Worm (Caenorhabditis elegans) whole organism, L2 larva: ENCODE measurements around the gene Y54G2A.37.

Source experiments
- C34F6.9 ChIP-seq: fragments of 150-350 bp; optimal IDR thresholded peaks from 2 replicates; lab custom pipeline; 2014; ENCODE audit warnings: missing biosample characterization, missing genetic modification characterization
- F13H6.1 ChIP-seq: sonication (generic microtip); optimal IDR thresholded peaks from 2 replicates; lab custom pipeline; 2016; ENCODE audit warnings: missing genetic modification characterization, missing compliant biosample characterization
- R02D3.7 ChIP-seq: fragments of 150-350 bp; optimal IDR thresholded peaks from 2 replicates; lab custom pipeline; 2014; ENCODE audit warnings: missing biosample characterization, missing genetic modification characterization
- blmp-1 ChIP-seq: sonication (generic microtip); optimal IDR thresholded peaks from 2 replicates; lab custom pipeline; 2017; ENCODE audit warnings: missing genetic modification characterization, mild to moderate bottlenecking, missing compliant biosample characterization, antibody characterized with exemption, moderate library complexity; ENCODE audit not compliant: insufficient read depth
- ceh-16 ChIP-seq: fragments of 150-350 bp; optimal IDR thresholded peaks from 2 replicates; lab custom pipeline; 2014; ENCODE audit warnings: missing biosample characterization, missing genetic modification characterization
- ceh-82 ChIP-seq: fragments of 150-350 bp; optimal IDR thresholded peaks from 2 replicates; lab custom pipeline; 2014; ENCODE audit warnings: missing biosample characterization, missing genetic modification characterization
- crh-2 ChIP-seq: sonication (generic microtip); optimal IDR thresholded peaks from 2 replicates; lab custom pipeline; 2017; ENCODE audit warnings: missing biosample characterization, missing genetic modification characterization
- dmd-4 ChIP-seq: sonication (generic microtip); optimal IDR thresholded peaks from 2 replicates; lab custom pipeline; 2017; ENCODE audit warnings: missing biosample characterization, missing genetic modification characterization
- egl-27 ChIP-seq: sonication (generic microtip); optimal IDR thresholded peaks from 3 replicates; lab custom pipeline; 2017; ENCODE audit warnings: missing biosample characterization, missing genetic modification reagents, missing genetic modification characterization
- elt-1 ChIP-seq: fragments of 150-350 bp; optimal IDR thresholded peaks from 2 replicates; lab custom pipeline; 2014; ENCODE audit warnings: missing biosample characterization, missing genetic modification characterization
- elt-3 ChIP-seq: sonication (generic microtip); optimal IDR thresholded peaks from 2 replicates; lab custom pipeline; 2017; ENCODE audit warnings: missing biosample characterization, missing genetic modification characterization
- fos-1 ChIP-seq: fragments of 150-350 bp; optimal IDR thresholded peaks from 2 replicates; lab custom pipeline; 2014; ENCODE audit warnings: missing biosample characterization, missing genetic modification characterization
- lin-11 ChIP-seq: fragments of 150-350 bp; sonication (generic microtip); optimal IDR thresholded peaks from 2 replicates; lab custom pipeline; 2014; ENCODE audit warnings: missing biosample characterization, missing genetic modification characterization, inconsistent platforms, mixed read lengths
- lin-39 ChIP-seq: fragments of 150-350 bp; optimal IDR thresholded peaks from 2 replicates; lab custom pipeline; 2014; ENCODE audit warnings: missing biosample characterization, missing genetic modification reagents, missing genetic modification characterization
- lsy-2 ChIP-seq, 2 experiments: fragments of 150-350 bp in 1 of 2; sonication (generic microtip) in 1 of 2; optimal IDR thresholded peaks; 2 replicates each; lab custom pipeline; 2014 to 2017; ENCODE audit warnings: missing biosample characterization in 2 of 2, missing genetic modification characterization in 2 of 2
- mab-5 ChIP-seq: fragments of 150-350 bp; optimal IDR thresholded peaks from 2 replicates; lab custom pipeline; 2014; ENCODE audit warnings: missing biosample characterization, missing genetic modification characterization
- mbf-1 ChIP-seq: sonication (generic microtip); optimal IDR thresholded peaks from 2 replicates; lab custom pipeline; 2017; ENCODE audit warnings: missing biosample characterization, missing genetic modification characterization
- mdl-1 ChIP-seq, 2 experiments: fragments of 150-350 bp in 1 of 2; sonication (generic microtip) in 1 of 2; optimal IDR thresholded peaks; 2 replicates each; lab custom pipeline; 2017; ENCODE audit warnings: missing biosample characterization in 2 of 2, missing genetic modification characterization in 2 of 2
- nhr-10 ChIP-seq: sonication (generic microtip); optimal IDR thresholded peaks from 2 replicates; lab custom pipeline; 2017; ENCODE audit warnings: missing biosample characterization, missing genetic modification characterization
- nhr-11 ChIP-seq: fragments of 150-350 bp; optimal IDR thresholded peaks from 2 replicates; lab custom pipeline; 2014; ENCODE audit warnings: missing biosample characterization, missing genetic modification characterization
- nhr-129 ChIP-seq: fragments of 150-350 bp; optimal IDR thresholded peaks from 2 replicates; lab custom pipeline; 2014; ENCODE audit warnings: missing biosample characterization, missing genetic modification characterization
- nhr-21 ChIP-seq: fragments of 150-350 bp; optimal IDR thresholded peaks from 2 replicates; lab custom pipeline; 2014; ENCODE audit warnings: missing biosample characterization, missing genetic modification characterization
- nhr-23 ChIP-seq: fragments of 150-350 bp; optimal IDR thresholded peaks from 2 replicates; lab custom pipeline; 2014; ENCODE audit warnings: missing biosample characterization, missing genetic modification reagents, missing genetic modification characterization
- nhr-25 ChIP-seq: fragments of 150-350 bp; sonication (generic microtip); optimal IDR thresholded peaks from 3 replicates; lab custom pipeline; 2014; ENCODE audit warnings: missing biosample characterization, missing genetic modification characterization
- nhr-6 ChIP-seq: fragments of 150-350 bp; optimal IDR thresholded peaks from 2 replicates; lab custom pipeline; 2014; ENCODE audit warnings: missing biosample characterization, missing genetic modification characterization
- peb-1 ChIP-seq: fragments of 150-350 bp; optimal IDR thresholded peaks from 2 replicates; lab custom pipeline; 2014; ENCODE audit warnings: missing biosample characterization, missing genetic modification characterization
- sem-4 ChIP-seq: fragments of 150-350 bp; optimal IDR thresholded peaks from 2 replicates; lab custom pipeline; 2014; ENCODE audit warnings: missing biosample characterization, missing genetic modification reagents, missing genetic modification characterization
- skn-1 ChIP-seq: sonication (generic microtip); optimal IDR thresholded peaks from 2 replicates; lab custom pipeline; 2017; ENCODE audit warnings: missing biosample characterization, missing genetic modification characterization
- sma-3 ChIP-seq: sonication (generic microtip); optimal IDR thresholded peaks from 2 replicates; lab custom pipeline; 2016; ENCODE audit warnings: missing genetic modification reagents, missing genetic modification characterization, missing compliant biosample characterization
- unc-39 ChIP-seq: fragments of 150-350 bp; optimal IDR thresholded peaks from 2 replicates; lab custom pipeline; 2014; ENCODE audit warnings: missing biosample characterization, missing genetic modification characterization
- unc-55 ChIP-seq: fragments of 150-350 bp; sonication (generic microtip); optimal IDR thresholded peaks from 3 replicates; lab custom pipeline; 2014; ENCODE audit warnings: missing biosample characterization, missing genetic modification reagents, missing genetic modification characterization
- unc-62 ChIP-seq: fragments of 150-350 bp; optimal IDR thresholded peaks from 2 replicates; lab custom pipeline; 2014; ENCODE audit warnings: missing biosample characterization, missing genetic modification reagents, missing genetic modification characterization
- zag-1 ChIP-seq: fragments of 150-350 bp; optimal IDR thresholded peaks from 2 replicates; lab custom pipeline; 2014; ENCODE audit warnings: missing biosample characterization, missing genetic modification characterization
- ztf-1 ChIP-seq: fragments of 200-800 bp; sonication (Bioruptor generic); conservative IDR thresholded peaks from 2 replicates; pipeline ENCODE4 v1.3.6; 2022; ENCODE audit warnings: missing genetic modification characterization, missing compliant biosample characterization

Gene Y54G2A.37

DNA sequence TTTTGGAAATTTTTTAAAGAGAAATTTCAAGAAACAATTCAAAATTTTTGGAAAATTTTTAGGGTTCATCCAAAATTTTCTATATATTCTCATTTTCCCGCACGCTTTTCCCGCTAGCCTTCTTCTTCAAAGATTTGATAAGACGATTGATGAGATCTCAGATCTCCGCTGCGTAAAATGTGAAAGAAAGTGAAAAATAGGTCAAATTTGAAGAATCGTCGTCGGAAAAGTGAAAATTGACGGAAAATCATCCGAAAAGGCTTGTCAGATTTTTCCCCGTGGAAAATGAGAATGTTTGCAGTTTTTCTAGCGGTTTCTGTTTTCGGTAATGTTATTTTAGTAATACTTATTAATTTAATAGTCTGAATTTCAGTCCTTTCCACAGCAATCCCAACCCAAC is 11.3 kb upstream of the Y54G2A.37 start, which contains the start of gene Y54G2A.76:
Gene Y54G2A.76 (plus strand): TSS at position 203 of the 400 bp plus-strand sequence.
- TF ChIP-seq nhr-129: no peak

DNA sequence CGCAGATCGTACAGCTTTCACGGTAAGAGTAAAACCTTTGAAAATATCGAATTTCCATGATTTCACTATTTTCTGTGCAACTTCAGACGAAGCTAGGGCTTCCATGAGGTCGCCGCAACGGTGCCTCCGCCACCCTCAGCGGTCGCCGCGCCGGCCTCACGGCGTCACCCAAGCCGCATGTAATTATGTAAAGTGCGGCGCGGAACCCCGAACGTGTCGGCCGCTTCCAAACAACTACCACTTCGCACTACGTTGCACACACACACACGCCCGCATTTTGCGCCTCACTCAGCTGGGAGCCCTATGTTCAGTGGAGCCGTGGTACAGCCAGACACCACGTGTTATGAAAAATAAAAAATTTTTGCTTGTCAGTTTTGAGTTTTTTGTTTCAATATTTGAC is 3.5 kb upstream of the Y54G2A.37 start:
- TF ChIP-seq mdl-1 (tag; optimal IDR thresholded peaks at IDR 0.05; lab: Kevin White, UChicago) (no peak), nhr-25 (no peak)
- TF ChIP-seq, all 48 proteins: peak for 0

DNA sequence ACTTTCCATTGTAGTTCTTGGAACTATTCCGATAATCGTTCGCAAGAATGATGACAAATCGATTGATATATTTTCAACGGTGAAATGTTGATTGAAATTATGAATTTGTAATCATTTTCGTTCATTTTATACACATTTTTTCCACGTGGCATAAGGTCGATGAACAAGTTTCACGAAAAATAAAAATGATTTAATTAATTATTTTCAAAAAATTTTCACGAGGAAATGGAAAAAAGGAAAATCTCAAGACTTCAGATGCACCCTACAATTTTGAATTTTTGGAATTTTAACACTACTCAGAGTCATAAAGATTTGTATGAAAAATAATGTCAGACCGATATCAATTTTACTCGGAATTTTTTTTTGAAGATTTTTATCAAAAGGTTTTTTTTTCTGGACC is 875 bp upstream of the Y54G2A.37 start, which contains the start of gene Y54G2A.13:
Gene Y54G2A.13 (minus strand): TSS at position 101 of the 400 bp plus-strand sequence.
- no peak for TF ChIP-seq mbf-1 (tag; lab: Kevin White, UChicago)
- TF ChIP-seq nhr-6 (tag; lab: Kevin White, UChicago): no peak
- no peak for TF ChIP-seq ztf-1 (GFP tag; lab: Robert Waterston, UW)
- no peak for TF ChIP-seq R02D3.7

DNA sequence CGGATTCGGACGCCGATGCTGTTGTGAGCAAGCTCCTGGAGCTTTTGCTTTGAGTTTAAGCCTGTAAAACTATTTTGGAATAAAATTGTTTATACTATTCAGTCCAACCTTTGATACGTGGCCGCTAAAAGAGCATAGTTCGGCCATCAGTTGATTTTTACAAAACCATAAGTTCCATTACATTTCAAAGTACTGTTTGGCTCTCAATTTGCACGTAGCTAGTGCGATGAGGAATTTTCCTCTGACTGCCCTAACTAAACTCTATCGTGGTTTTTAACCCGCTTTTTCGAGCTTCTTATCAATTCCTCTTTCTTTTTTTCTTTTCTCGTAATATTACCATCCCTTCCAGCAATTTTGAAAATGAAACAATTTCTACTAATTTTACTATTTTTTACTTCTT is 2.9 kb downstream of the Y54G2A.37 start, which contains the start of gene clec-80:
Gene clec-80 (plus strand): TSS at position 301 of the 400 bp plus-strand sequence.
- TF ChIP-seq C34F6.9 (tag; lab: Kevin White, UChicago) (no peak), ceh-16 (no peak), nhr-25 (no peak), unc-62 (GFP tag; lab: Kevin White, UChicago) (no peak), nhr-10 (no peak), lin-11 (tag; lab: Kevin White, UChicago) (no peak), nhr-23 (tag; lab: Kevin White, UChicago) (no peak), mab-5 (tag; lab: Kevin White, UChicago) (no peak), elt-1 (no peak), F13H6.1 (tag; lab: Kevin White, UChicago) (no peak), peb-1 (tag; lab: Kevin White, UChicago) (no peak), elt-3 (tag; lab: Kevin White, UChicago) (no peak), lin-39 (no peak), nhr-11 (no peak), blmp-1 (no peak), R02D3.7 (no peak), unc-55 (no peak), dmd-4 (no peak)

DNA sequence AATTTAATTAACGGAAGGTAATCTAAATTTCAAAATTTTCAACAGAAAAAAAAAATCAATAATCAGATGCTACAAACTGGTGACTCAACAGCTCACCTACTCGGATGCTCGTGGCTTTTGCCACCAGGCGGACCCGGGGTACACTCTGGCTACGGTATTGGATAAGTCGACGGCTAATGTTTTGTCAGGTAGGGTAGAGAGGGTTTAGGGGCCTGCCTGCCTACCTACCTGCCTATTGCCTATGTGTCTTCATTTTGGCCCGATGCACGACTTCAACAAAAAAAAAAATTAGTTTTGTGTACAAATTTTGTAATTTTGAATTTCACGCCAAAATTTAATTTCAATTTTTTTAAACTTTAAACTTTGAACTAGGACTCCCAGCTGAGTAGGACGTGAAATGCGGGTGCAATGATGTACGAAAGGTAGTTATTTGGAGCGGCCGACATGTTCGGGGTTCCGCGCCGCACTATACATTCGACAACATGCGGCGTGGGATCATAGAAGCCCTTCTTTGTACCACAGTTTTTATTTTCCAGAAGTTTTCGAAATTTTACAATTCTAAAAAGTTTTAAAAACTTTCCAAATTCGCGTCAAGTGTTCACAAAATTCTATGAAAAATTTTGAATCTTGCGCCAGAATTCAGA is 5.1 kb downstream of the Y54G2A.37 start:
- no peak for TF ChIP-seq mdl-1 (tag; optimal IDR thresholded peaks at IDR 0.05; lab: Kevin White, UChicago)
- TF ChIP-seq unc-39: no peak
- no peak for TF ChIP-seq sem-4 (tag; lab: Kevin White, UChicago)
- TF ChIP-seq sma-3 (GFP tag; lab: Kevin White, UChicago): no peak
- no peak for TF ChIP-seq nhr-21 (tag; lab: Kevin White, UChicago)
- no peak for TF ChIP-seq nhr-11

DNA sequence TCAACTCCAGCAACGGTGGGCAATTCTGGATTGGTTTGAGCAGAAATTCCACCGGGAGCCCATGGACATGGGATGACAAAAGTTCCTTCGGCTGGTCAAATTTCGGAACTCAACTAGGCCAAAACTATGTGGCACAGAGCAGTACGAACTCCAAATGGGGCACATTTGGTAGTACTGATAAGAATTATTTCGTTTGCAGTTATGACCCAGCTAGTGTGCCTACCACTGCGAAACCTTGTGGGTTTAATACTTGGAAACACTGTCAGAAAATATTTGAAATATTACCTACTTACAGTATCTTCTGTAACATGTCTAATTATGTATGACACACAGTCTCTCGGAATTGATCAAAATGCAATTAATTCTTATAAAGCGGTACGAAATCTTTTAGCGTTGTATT is 5.8 kb downstream of the Y54G2A.37 start:
- TF ChIP-seq skn-1 (tag; lab: Kevin White, UChicago): no peak
- TF ChIP-seq lin-11 (tag; lab: Kevin White, UChicago): no peak
- no peak for TF ChIP-seq nhr-23 (tag; lab: Kevin White, UChicago)
- no peak for TF ChIP-seq unc-62 (GFP tag; lab: Kevin White, UChicago)
- no peak for TF ChIP-seq elt-1
- TF ChIP-seq crh-2 (tag; lab: Kevin White, UChicago): no peak
- TF ChIP-seq fos-1: no peak
- TF ChIP-seq zag-1 (tag; lab: Kevin White, UChicago): no peak
- no peak for TF ChIP-seq ceh-82 (tag; lab: Kevin White, UChicago)
- no peak for TF ChIP-seq lsy-2 (tag; optimal IDR thresholded peaks at IDR 0.05; lab: Kevin White, UChicago)
- TF ChIP-seq unc-55: no peak
- TF ChIP-seq sem-4 (tag; lab: Kevin White, UChicago): no peak
- TF ChIP-seq egl-27 (tag; lab: Kevin White, UChicago): no peak
- TF ChIP-seq ztf-1 (GFP tag; lab: Robert Waterston, UW): no peak
